Worm (Caenorhabditis elegans) whole organism, L3 larva: ENCODE results near the gene F26G1.9.

Source experiments
- ama-1 ChIP-seq: fragments of 150-350 bp; optimal IDR thresholded peaks from 2 replicates; lab custom pipeline; 2018
- ceh-28 ChIP-seq: fragments of 150-350 bp; optimal IDR thresholded peaks from 2 replicates; lab custom pipeline; 2014; ENCODE audit warnings: missing biosample characterization, missing genetic modification reagents, missing genetic modification characterization
- egl-27 ChIP-seq: sonication (generic microtip); optimal IDR thresholded peaks from 4 replicates; lab custom pipeline; 2017; ENCODE audit warnings: missing biosample characterization, missing genetic modification reagents, missing genetic modification characterization
- sea-2 ChIP-seq: fragments of 150-350 bp; sonication (generic microtip); optimal IDR thresholded peaks from 4 replicates; lab custom pipeline; 2014; ENCODE audit warnings: missing biosample characterization, missing genetic modification reagents, missing genetic modification characterization
- snpc-4 ChIP-seq: fragments of 150-350 bp; optimal IDR thresholded peaks from 2 replicates; lab custom pipeline; 2014; ENCODE audit warnings: missing biosample characterization, missing genetic modification characterization
- unc-39 ChIP-seq: sonication (generic microtip); optimal IDR thresholded peaks from 4 replicates; lab custom pipeline; 2017; ENCODE audit warnings: missing biosample characterization, missing genetic modification characterization
- unc-62 ChIP-seq: fragments of 150-350 bp; sonication (generic microtip); optimal IDR thresholded peaks from 4 replicates; lab custom pipeline; 2014; ENCODE audit warnings: missing biosample characterization, missing genetic modification reagents, missing genetic modification characterization

ce11 chrII:4773891-4774432 is at the start of gene F26G1.9, which contains the start of gene F26G1.10:
- no peak for TF ChIP-seq unc-39 (tag; lab: Kevin White, UChicago)
- TF ChIP-seq egl-27, result no peak
- no peak for TF ChIP-seq ama-1 (lab: Kevin White, UChicago)
- TF ChIP-seq unc-62 (GFP tag; lab: Kevin White, UChicago), result no peak
- TF ChIP-seq sea-2 (GFP tag; lab: Kevin White, UChicago), result no peak
- TF ChIP-seq ceh-28 (tag; lab: Kevin White, UChicago), result no peak
- TF ChIP-seq snpc-4 (tag; lab: Kevin White, UChicago), result no peak
